Fruit fly (Drosophila melanogaster) whole organism, prepupa: ENCODE results near the gene CG3764.

Source experiments
- Blimp-1 ChIP-seq: fragments of 200-800 bp; sonication (Bioruptor generic); optimal IDR thresholded peaks from 3 replicates; lab custom pipeline; 2017; ENCODE audit warnings: missing biosample characterization, missing genetic modification characterization, mild to moderate bottlenecking, moderate library complexity, missing genetic modification reagents
- CG10631 ChIP-seq: fragments of 200-800 bp; sonication (Bioruptor generic); optimal IDR thresholded peaks from 2 replicates; lab custom pipeline; 2016; ENCODE audit warnings: missing biosample characterization, missing genetic modification characterization
- CG11762 ChIP-seq: fragments of 200-800 bp; sonication (Bioruptor generic); optimal IDR thresholded peaks from 3 replicates; lab custom pipeline; 2016; ENCODE audit warnings: missing biosample characterization, missing genetic modification characterization; ENCODE audit not compliant: insufficient read depth
- CG11902 ChIP-seq: fragments of 200-800 bp; sonication (Bioruptor generic); optimal IDR thresholded peaks from 3 replicates; lab custom pipeline; 2016; ENCODE audit warnings: missing biosample characterization, missing genetic modification characterization
- CG15336 ChIP-seq: fragments of 200-800 bp; sonication (Bioruptor generic); IDR thresholded peaks from 2 replicates; pipeline ENCODE4 v1.3.6; 2022; ENCODE audit warnings: missing biosample characterization, missing genetic modification characterization
- CG1621 ChIP-seq: fragments of 200-800 bp; sonication (Bioruptor generic); optimal IDR thresholded peaks from 3 replicates; lab custom pipeline; 2018; ENCODE audit warnings: missing biosample characterization, mild to moderate bottlenecking, missing genetic modification characterization
- CG3032 ChIP-seq: fragments of 200-800 bp; optimal IDR thresholded peaks from 2 replicates; lab custom pipeline; 2019; ENCODE audit warnings: missing biosample characterization, mild to moderate bottlenecking, missing genetic modification characterization, moderate library complexity
- CG31627 ChIP-seq: fragments of 200-800 bp; sonication (Bioruptor generic); optimal IDR thresholded peaks from 3 replicates; lab custom pipeline; 2016; ENCODE audit warnings: missing biosample characterization, missing genetic modification characterization
- CG32006 ChIP-seq: fragments of 200-800 bp; sonication (Bioruptor generic); optimal IDR thresholded peaks from 3 replicates; lab custom pipeline; 2017; ENCODE audit warnings: missing biosample characterization, mild to moderate bottlenecking, missing genetic modification characterization
- CG6276 ChIP-seq: fragments of 200-800 bp; sonication (Bioruptor generic); optimal IDR thresholded peaks from 2 replicates; lab custom pipeline; 2017; ENCODE audit warnings: missing biosample characterization, mild to moderate bottlenecking, missing genetic modification characterization
- CG6792 ChIP-seq: fragments of 200-800 bp; sonication (Bioruptor generic); optimal IDR thresholded peaks from 3 replicates; lab custom pipeline; 2016; ENCODE audit warnings: missing biosample characterization, missing genetic modification characterization
- CG7368 ChIP-seq: fragments of 200-800 bp; sonication (Bioruptor generic); optimal IDR thresholded peaks from 3 replicates; lab custom pipeline; 2016; ENCODE audit warnings: missing biosample characterization, missing genetic modification characterization
- CG8319 ChIP-seq: fragments of 200-800 bp; sonication (Bioruptor generic); optimal IDR thresholded peaks from 3 replicates; lab custom pipeline; 2016; ENCODE audit warnings: missing biosample characterization, missing genetic modification characterization
- Eip75B ChIP-seq: fragments of 200-800 bp; sonication (Bioruptor generic); optimal IDR thresholded peaks from 3 replicates; lab custom pipeline; 2016; ENCODE audit warnings: missing biosample characterization, missing genetic modification characterization
- Eip78C ChIP-seq: fragments of 200-800 bp; sonication (Bioruptor generic); peaks from one replicate; lab custom pipeline; 2016; ENCODE audit warnings: missing biosample characterization, missing genetic modification characterization
- Eip93F ChIP-seq: fragments of 200-800 bp; sonication (Bioruptor generic); optimal IDR thresholded peaks from 2 replicates; lab custom pipeline; 2016; ENCODE audit warnings: missing biosample characterization, mild to moderate bottlenecking, missing genetic modification characterization
- Ets21C ChIP-seq: fragments of 200-800 bp; sonication (Bioruptor generic); optimal IDR thresholded peaks from 3 replicates; lab custom pipeline; 2016; ENCODE audit warnings: missing biosample characterization, missing genetic modification characterization
- Ets96B ChIP-seq: fragments of 200-800 bp; optimal IDR thresholded peaks from 2 replicates; lab custom pipeline; 2019; ENCODE audit warnings: missing biosample characterization, mild to moderate bottlenecking, missing genetic modification characterization, moderate library complexity
- Gug ChIP-seq: fragments of 200-800 bp; sonication (Bioruptor generic); IDR thresholded peaks from 2 replicates; pipeline ENCODE4 v1.3.6; 2022; ENCODE audit warnings: missing biosample characterization, missing genetic modification characterization
- Hr38 ChIP-seq: sonication (Bioruptor generic); optimal IDR thresholded peaks from 2 replicates; lab custom pipeline; 2016; ENCODE audit warnings: missing biosample characterization, missing genetic modification characterization
- Hr39 ChIP-seq: fragments of 200-800 bp; sonication (Bioruptor generic); optimal IDR thresholded peaks from 2 replicates; lab custom pipeline; 2016; ENCODE audit warnings: missing biosample characterization, missing genetic modification characterization
- Hr4 ChIP-seq: fragments of 200-800 bp; sonication (Bioruptor generic); optimal IDR thresholded peaks from 3 replicates; lab custom pipeline; 2016; ENCODE audit warnings: missing biosample characterization, missing genetic modification characterization
- Lpt ChIP-seq: fragments of 200-800 bp; sonication (Bioruptor generic); optimal IDR thresholded peaks from 3 replicates; lab custom pipeline; 2016; ENCODE audit warnings: missing biosample characterization, missing genetic modification characterization
- Met ChIP-seq: fragments of 200-800 bp; sonication (Bioruptor generic); optimal IDR thresholded peaks from 3 replicates; lab custom pipeline; 2016; ENCODE audit warnings: missing biosample characterization, missing genetic modification characterization
- OdsH ChIP-seq: fragments of 200-800 bp; sonication (Bioruptor generic); optimal IDR thresholded peaks from 3 replicates; lab custom pipeline; 2016; ENCODE audit warnings: missing biosample characterization, missing genetic modification characterization
- Smox ChIP-seq: fragments of 200-800 bp; sonication (Bioruptor generic); optimal IDR thresholded peaks from 3 replicates; lab custom pipeline; 2016; ENCODE audit warnings: missing biosample characterization, missing genetic modification characterization
- Sox14 ChIP-seq: fragments of 200-800 bp; sonication (Bioruptor generic); optimal IDR thresholded peaks from 3 replicates; lab custom pipeline; 2016; ENCODE audit warnings: missing biosample characterization, missing genetic modification characterization
- acj6 ChIP-seq: fragments of 200-800 bp; sonication (Bioruptor generic); optimal IDR thresholded peaks from 3 replicates; lab custom pipeline; 2016; ENCODE audit warnings: missing biosample characterization, missing genetic modification characterization
- dac ChIP-seq: fragments of 200-800 bp; sonication (Bioruptor generic); optimal IDR thresholded peaks from 2 replicates; lab custom pipeline; 2017; ENCODE audit warnings: missing biosample characterization, mild to moderate bottlenecking, missing genetic modification characterization
- dsx ChIP-seq: fragments of 200-800 bp; optimal IDR thresholded peaks from 3 replicates; lab custom pipeline; 2019; ENCODE audit warnings: missing biosample characterization, mild to moderate bottlenecking, missing genetic modification characterization, moderate library complexity; ENCODE audit not compliant: poor library complexity, severe bottlenecking
- eg ChIP-seq: fragments of 200-800 bp; sonication (Bioruptor generic); IDR thresholded peaks from 3 replicates; pipeline ENCODE4 v1.3.6; 2022; ENCODE audit warnings: missing biosample characterization, missing genetic modification characterization
- esn ChIP-seq: fragments of 200-800 bp; sonication (Bioruptor generic); optimal IDR thresholded peaks from 2 replicates; lab custom pipeline; 2016; ENCODE audit warnings: missing biosample characterization, mild to moderate bottlenecking, missing genetic modification characterization, moderate library complexity
- fd59A ChIP-seq: fragments of 200-800 bp; sonication (Bioruptor generic); optimal IDR thresholded peaks from 2 replicates; lab custom pipeline; 2017; ENCODE audit warnings: missing biosample characterization, mild to moderate bottlenecking, missing genetic modification characterization, missing genetic modification reagents
- fd85E ChIP-seq: fragments of 200-800 bp; sonication (Bioruptor generic); optimal IDR thresholded peaks from 3 replicates; lab custom pipeline; 2016; ENCODE audit warnings: missing biosample characterization, missing genetic modification characterization
- fkh ChIP-seq: fragments of 200-800 bp; sonication (Bioruptor generic); optimal IDR thresholded peaks from 3 replicates; lab custom pipeline; 2017; ENCODE audit warnings: missing biosample characterization, mild to moderate bottlenecking, missing genetic modification characterization, moderate library complexity
- pdm3 ChIP-seq: fragments of 200-800 bp; sonication (Bioruptor generic); optimal IDR thresholded peaks from 3 replicates; lab custom pipeline; 2016; ENCODE audit warnings: missing biosample characterization, missing genetic modification characterization
- salr ChIP-seq, 2 experiments: fragments of 200-800 bp; sonication (Bioruptor generic); optimal IDR thresholded peaks; 3 replicates each; lab custom pipeline; 2016 to 2018; ENCODE audit warnings: missing biosample characterization in 2 of 2, missing genetic modification characterization in 2 of 2, mild to moderate bottlenecking in 1 of 2
- spab ChIP-seq: fragments of 200-800 bp; sonication (Bioruptor generic); optimal IDR thresholded peaks from 2 replicates; lab custom pipeline; 2017; ENCODE audit warnings: missing biosample characterization, mild to moderate bottlenecking, missing genetic modification characterization, missing genetic modification reagents
- ss ChIP-seq, 2 experiments: fragments of 200-800 bp; sonication (Bioruptor generic); optimal IDR thresholded peaks; 2 replicates in 1 of 2; 3 replicates in 1 of 2; lab custom pipeline; 2017 to 2018; ENCODE audit warnings: mild to moderate bottlenecking in 2 of 2, missing biosample characterization in 2 of 2, missing genetic modification characterization in 2 of 2, moderate library complexity in 1 of 2
- svp ChIP-seq: fragments of 200-800 bp; sonication (Bioruptor generic); peaks from one replicate; lab custom pipeline; 2016; ENCODE audit warnings: missing biosample characterization, missing genetic modification characterization
- topi ChIP-seq: fragments of 200-800 bp; sonication (Bioruptor generic); optimal IDR thresholded peaks from 3 replicates; lab custom pipeline; 2016; ENCODE audit warnings: missing biosample characterization, missing genetic modification characterization
- vri ChIP-seq: fragments of 200-800 bp; sonication (Bioruptor generic); optimal IDR thresholded peaks from 3 replicates; lab custom pipeline; 2016; ENCODE audit warnings: missing biosample characterization, mild to moderate bottlenecking, missing genetic modification characterization

Gene CG3764

dm6 chr3L:17006250-17006693 is 6.1 kb downstream of the CG3764 start (continued):
- TF ChIP-seq esn (GFP tag; lab: Kevin White, UChicago) (peak; percentile 9), CG6276 (no peak), Gug (GFP tag; lab: Robert Waterston, UW) (peak; percentile 33), spab (GFP tag; lab: Kevin White, UChicago) (no peak), CG6792 (no peak), eg (peak; percentile 33; the same call in 1 of the 3 replicates), Ets96B (no peak), CG11902 (no peak), fkh (GFP tag; lab: Kevin White, UChicago) (peak; percentile 84), Blimp-1 (GFP tag; lab: Kevin White, UChicago) (no peak), CG7368 (GFP tag; lab: Kevin White, UChicago) (no peak), Eip75B (GFP tag; lab: Kevin White, UChicago) (no peak), Sox14 (peak; percentile 33), CG15336 (GFP tag; lab: Robert Waterston, UW) (no peak), ss (GFP tag; optimal IDR thresholded peaks at IDR 0.05; lab: Kevin White, UChicago) (no peak), fd59A (GFP tag; lab: Kevin White, UChicago) (no peak), CG8319 (GFP tag; lab: Kevin White, UChicago) (no peak), Ets21C (GFP tag; lab: Kevin White, UChicago) (no peak), OdsH (peak; percentile 6)

dm6 chr3L:17005415-17005796 is 7.0 kb downstream of the CG3764 start:
- peak; percentile 97 for TF ChIP-seq svp (GFP tag; lab: Kevin White, UChicago)
- peak; percentile 30 for TF ChIP-seq Eip78C (GFP tag; lab: Kevin White, UChicago)
- TF ChIP-seq CG3032 (tag; lab: Kevin White, UChicago), result no peak

dm6 chr3L:17004765-17005414 is 7.5 kb downstream of the CG3764 start:
- TF ChIP-seq CG11762 (GFP tag; lab: Kevin White, UChicago), result no peak
- no peak for TF ChIP-seq CG6792
- TF ChIP-seq CG32006 (GFP tag; lab: Kevin White, UChicago), result no peak
- TF ChIP-seq Met, result no peak
- TF ChIP-seq svp (GFP tag; lab: Kevin White, UChicago), result no peak
- TF ChIP-seq dsx (GFP tag; lab: Kevin White, UChicago), result no peak
- peak; percentile 89 for TF ChIP-seq fkh (GFP tag; lab: Kevin White, UChicago)
- no peak for TF ChIP-seq topi
- TF ChIP-seq salr (GFP tag; optimal IDR thresholded peaks at IDR 0.05; lab: Kevin White, UChicago), result no peak
- peak; percentile 39; the same call in 1 of the 2 replicates for TF ChIP-seq Gug (GFP tag; lab: Robert Waterston, UW)
- TF ChIP-seq acj6 (GFP tag; lab: Kevin White, UChicago), result no peak
- no peak for TF ChIP-seq fd59A (GFP tag; lab: Kevin White, UChicago)
- peak; percentile 19 for TF ChIP-seq vri (GFP tag; lab: Kevin White, UChicago)
- peak; percentile 11 for TF ChIP-seq CG3032 (tag; lab: Kevin White, UChicago)

dm6 chr3L:17004218-17004759 is 8.1 kb downstream of the CG3764 start:
- TF ChIP-seq Eip93F (GFP tag; lab: Kevin White, UChicago) (no peak), topi (peak; percentile 88), Eip75B (GFP tag; lab: Kevin White, UChicago) (peak; percentile 95), esn (GFP tag; lab: Kevin White, UChicago) (peak; percentile 89), salr (GFP tag; optimal IDR thresholded peaks at IDR 0.05; lab: Kevin White, UChicago) (peak; percentile 88 to 90), CG1621 (tag; lab: Kevin White, UChicago) (peak; percentile 93), Ets96B (peak; percentile 95), fd59A (GFP tag; lab: Kevin White, UChicago) (peak; percentile 92), pdm3 (GFP tag; lab: Kevin White, UChicago) (peak; percentile 93), Eip78C (GFP tag; lab: Kevin White, UChicago) (peak; percentile 98), CG7368 (GFP tag; lab: Kevin White, UChicago) (peak; percentile 90), Hr38 (GFP tag; lab: Kevin White, UChicago) (peak; percentile 38), CG32006 (GFP tag; lab: Kevin White, UChicago) (peak; percentile 95), Hr39 (GFP tag; lab: Kevin White, UChicago) (peak; percentile 86), CG10631 (GFP tag; lab: Kevin White, UChicago) (peak; percentile 91), Smox (GFP tag; lab: Kevin White, UChicago) (peak; percentile 85), fd85E (peak; percentile 71), svp (GFP tag; lab: Kevin White, UChicago) (peak; percentile 92), fkh (GFP tag; lab: Kevin White, UChicago) (no peak), dsx (GFP tag; lab: Kevin White, UChicago) (peak; percentile 92), Hr4 (peak; percentile 95), CG31627 (GFP tag; lab: Kevin White, UChicago) (peak; percentile 84), OdsH (peak; percentile 92), dac (GFP tag; lab: Kevin White, UChicago) (peak; percentile 79), Lpt (GFP tag; lab: Kevin White, UChicago) (peak; percentile 82), Sox14 (peak; percentile 92)
